Fruit fly (Drosophila melanogaster): ENCODE results near the gene park.
A peak's percentile ranks its signal among the peaks of the same experiment; 100 is the strongest.

Gene park

DNA sequence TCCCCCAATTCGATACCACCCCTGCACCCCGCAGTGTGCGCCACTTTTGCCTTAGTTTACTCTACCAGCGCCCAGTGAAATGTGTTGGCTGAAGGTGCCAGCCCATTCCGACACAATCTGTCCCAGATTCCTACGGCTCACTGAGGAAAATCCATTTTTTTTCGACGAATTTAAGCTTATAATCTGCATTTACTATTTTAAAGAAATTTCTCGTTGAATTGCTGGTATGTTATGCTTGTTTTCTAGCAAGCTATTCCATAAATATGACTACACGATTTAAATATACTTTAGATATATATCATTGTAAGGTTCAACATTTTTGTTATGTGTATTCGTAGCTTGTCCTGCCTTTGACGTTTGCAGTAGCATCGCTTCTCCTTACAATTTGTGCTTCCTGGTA, 26.6 kb upstream of the park start:
- TF ChIP-seq sage (GFP tag; optimal IDR thresholded peaks at IDR 0.05) (no peak), CG9705 (GFP tag; optimal IDR thresholded peaks at IDR 0.05) (no peak), dsf (GFP tag; optimal IDR thresholded peaks at IDR 0.05; ENCODE audit: borderline replicate concordance) (no peak)

DNA sequence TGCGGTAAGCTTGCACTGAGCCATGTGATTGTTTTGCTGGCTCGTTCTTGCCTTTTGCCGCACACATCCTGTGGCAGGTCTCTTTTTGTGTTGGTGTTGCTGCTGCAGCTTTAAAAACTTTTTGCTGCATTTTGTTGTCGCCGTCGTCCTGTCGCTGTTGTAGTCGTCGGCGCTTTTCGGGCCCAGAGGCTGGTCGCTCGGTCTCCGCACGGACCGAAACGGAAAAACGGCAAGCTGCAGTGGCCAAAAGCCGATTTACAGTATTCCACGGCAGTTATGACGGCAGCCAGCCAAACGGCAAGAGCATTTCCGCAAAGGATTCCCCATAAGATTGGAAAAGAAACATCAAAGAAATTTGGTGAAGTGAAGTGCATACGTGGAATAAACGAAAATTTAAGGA, 23.4 kb upstream of the park start, which contains the start of gene CG43219:
Gene CG43219 (plus strand): TSS at position 301 of the 400 bp plus-strand sequence.
- no peak for TF ChIP-seq dmrt93B (GFP tag; optimal IDR thresholded peaks at IDR 0.05)
- TF ChIP-seq Abd-B (GFP tag; optimal IDR thresholded peaks at IDR 0.05) = no peak
- no peak for TF ChIP-seq psq (GFP tag; optimal IDR thresholded peaks at IDR 0.05)
- TF ChIP-seq N (GFP tag; optimal IDR thresholded peaks at IDR 0.05) = no peak
- no peak for TF ChIP-seq lola (GFP tag; optimal IDR thresholded peaks at IDR 0.05)
- no peak for TF ChIP-seq jim (GFP tag; optimal IDR thresholded peaks at IDR 0.05)
- TF ChIP-seq dl (GFP tag; optimal IDR thresholded peaks at IDR 0.05; ENCODE audit: insufficient read depth in 1 of 2, partially characterized antibody in 2 of 2) = no peak
- TF ChIP-seq CG9705 (GFP tag; optimal IDR thresholded peaks at IDR 0.05) = no peak
- no peak for TF ChIP-seq HLH106 (tag; optimal IDR thresholded peaks at IDR 0.05)
- no peak for TF ChIP-seq Vsx2 (GFP tag; optimal IDR thresholded peaks at IDR 0.05; ENCODE audit: partially characterized antibody)
- no peak for TF ChIP-seq Rel (GFP tag; optimal IDR thresholded peaks at IDR 0.05)
- TF ChIP-seq Rel (tag; optimal IDR thresholded peaks at IDR 0.05) = no peak
- no peak for TF ChIP-seq Hnf4 (GFP tag; optimal IDR thresholded peaks at IDR 0.05)
- TF ChIP-seq Dfd (GFP tag; optimal IDR thresholded peaks at IDR 0.05) = no peak
- TF ChIP-seq rgr (GFP tag; optimal IDR thresholded peaks at IDR 0.05) = no peak
- no peak for TF ChIP-seq h (GFP tag; optimal IDR thresholded peaks at IDR 0.05)
- TF ChIP-seq br (GFP tag; optimal IDR thresholded peaks at IDR 0.05) = no peak
- TF ChIP-seq Dif (GFP tag; optimal IDR thresholded peaks at IDR 0.05; ENCODE audit: partially characterized antibody) = no peak
- no peak for TF ChIP-seq Hr78 (GFP tag; optimal IDR thresholded peaks at IDR 0.05)

DNA sequence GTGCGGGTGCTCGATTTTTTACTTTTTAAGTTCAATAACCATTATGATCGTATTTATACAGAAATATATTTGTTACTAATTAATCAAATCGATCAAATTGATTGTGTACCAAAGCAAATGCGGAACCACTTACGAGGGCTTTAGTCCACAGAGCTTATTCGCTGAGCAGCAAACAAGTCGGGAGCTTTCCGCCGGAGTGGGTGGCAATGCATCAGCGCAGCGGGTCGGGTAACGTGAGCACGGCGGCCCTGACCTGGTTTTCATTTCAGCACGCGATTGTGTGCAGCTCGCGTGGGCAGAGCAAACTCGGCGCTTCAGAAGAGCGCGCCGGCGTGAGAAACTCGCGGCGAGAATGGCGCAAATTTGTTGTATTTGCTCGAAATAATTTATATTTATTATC, 22.5 kb upstream of the park start:
- TF ChIP-seq ey (GFP tag; optimal IDR thresholded peaks at IDR 0.05) (no peak), dl (GFP tag; optimal IDR thresholded peaks at IDR 0.05; ENCODE audit: insufficient read depth in 1 of 2, partially characterized antibody in 2 of 2) (no peak), OdsH (GFP tag; optimal IDR thresholded peaks at IDR 0.05) (no peak), Abd-B (GFP tag; optimal IDR thresholded peaks at IDR 0.05) (no peak), jim (GFP tag; optimal IDR thresholded peaks at IDR 0.05) (no peak), GATAd (GFP tag; optimal IDR thresholded peaks at IDR 0.05) (no peak), dmrt93B (GFP tag; optimal IDR thresholded peaks at IDR 0.05) (no peak), Rel (GFP tag; optimal IDR thresholded peaks at IDR 0.05) (no peak), Rel (tag; optimal IDR thresholded peaks at IDR 0.05) (no peak), lola (GFP tag; optimal IDR thresholded peaks at IDR 0.05) (no peak), psq (GFP tag; optimal IDR thresholded peaks at IDR 0.05) (no peak), woc (GFP tag; optimal IDR thresholded peaks at IDR 0.05) (no peak)

DNA sequence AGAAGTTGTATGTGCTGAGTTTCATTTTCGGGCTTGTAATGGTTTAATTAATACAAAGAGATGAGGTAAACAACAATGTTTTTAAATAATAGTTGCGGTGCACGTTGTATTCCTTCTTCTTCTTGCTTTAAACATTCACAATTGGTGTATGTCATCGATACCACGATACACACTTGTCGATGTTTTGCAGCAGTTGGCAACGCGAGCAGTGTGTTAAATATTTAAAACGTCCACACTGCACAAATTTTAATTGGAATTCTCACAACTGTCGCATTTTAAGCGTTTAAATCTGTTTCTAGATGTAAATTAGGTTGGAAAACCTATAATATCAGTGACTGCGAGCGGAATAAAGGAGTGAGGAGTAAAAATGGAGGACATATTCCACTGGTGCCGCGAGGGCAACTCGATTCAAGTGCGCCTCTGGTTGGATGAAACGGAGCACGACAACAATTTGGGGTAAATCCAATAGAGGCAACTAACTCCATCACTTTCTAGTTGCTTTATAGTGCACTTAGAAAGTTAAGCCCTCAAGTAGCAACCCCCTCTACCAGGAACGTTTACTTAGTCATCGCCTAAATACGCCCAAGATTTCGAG, 20.1 kb upstream of the park start, which contains the start of the genes Trmt112 and Ilk:
Gene Trmt112 (minus strand): TSS at position 143 of the 595 bp plus-strand sequence.
Gene Ilk (plus strand): TSS at position 205 of the 595 bp plus-strand sequence.
- no peak for TF ChIP-seq Rel (GFP tag; optimal IDR thresholded peaks at IDR 0.05)
- peak; percentile 37 for TF ChIP-seq Rel (tag; optimal IDR thresholded peaks at IDR 0.05)
- TF ChIP-seq fru (GFP tag; optimal IDR thresholded peaks at IDR 0.05) = no peak
- TF ChIP-seq jim (GFP tag; optimal IDR thresholded peaks at IDR 0.05) = no peak
- TF ChIP-seq Hnf4 (GFP tag; optimal IDR thresholded peaks at IDR 0.05) = no peak
- TF ChIP-seq dl (GFP tag; optimal IDR thresholded peaks at IDR 0.05; ENCODE audit: insufficient read depth in 1 of 2, partially characterized antibody in 2 of 2) = no peak
- TF ChIP-seq Myc (optimal IDR thresholded peaks at IDR 0.05) = peak; percentile 70
- TF ChIP-seq dsf (GFP tag; optimal IDR thresholded peaks at IDR 0.05; ENCODE audit: borderline replicate concordance) = no peak
- no peak for TF ChIP-seq HLH106 (tag; optimal IDR thresholded peaks at IDR 0.05)
- TF ChIP-seq Sp1 (GFP tag; optimal IDR thresholded peaks at IDR 0.05) = no peak
- no peak for TF ChIP-seq CrebA (GFP tag; optimal IDR thresholded peaks at IDR 0.05; ENCODE audit: borderline replicate concordance)
- TF ChIP-seq br (GFP tag; optimal IDR thresholded peaks at IDR 0.05) = no peak
- TF ChIP-seq CG9705 (GFP tag; optimal IDR thresholded peaks at IDR 0.05) = no peak

DNA sequence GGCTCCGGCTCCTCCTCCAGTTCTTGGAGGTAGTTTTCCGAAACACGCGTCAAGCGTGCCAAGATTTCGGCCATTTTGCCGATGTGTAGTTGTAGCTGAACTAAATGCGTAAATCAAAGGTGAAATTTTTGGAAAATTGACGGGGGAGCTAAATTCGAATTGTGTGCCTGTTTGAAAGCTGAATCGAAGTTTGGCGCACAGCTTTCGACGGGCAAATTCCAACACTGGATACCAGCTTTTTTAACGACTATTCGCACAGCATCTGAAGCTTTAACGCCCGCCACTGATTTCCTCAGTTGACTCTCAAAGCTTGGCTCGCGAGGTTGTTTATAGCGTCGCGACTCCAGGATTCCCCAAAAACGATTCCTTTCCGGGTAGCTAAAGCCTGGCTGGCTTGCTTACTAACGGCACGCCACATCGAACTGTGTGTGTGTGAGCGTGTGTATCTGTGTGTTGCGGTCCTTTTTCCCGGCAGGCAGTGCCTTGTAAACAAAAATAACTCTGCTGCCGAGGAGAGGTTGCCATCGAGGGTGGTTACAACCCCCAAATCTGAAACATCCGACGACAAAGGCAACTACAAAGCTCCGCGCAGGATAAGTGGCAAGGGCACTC, 13.4 kb upstream of the park start, which contains the start of the genes CG10510 and CG10508:
Gene CG10510 (minus strand): TSS at position 164 of the 612 bp plus-strand sequence.
Gene CG10508 (plus strand): TSS at position 295 of the 612 bp plus-strand sequence.
- TF ChIP-seq Rel (GFP tag; optimal IDR thresholded peaks at IDR 0.05) (no peak), Rel (tag; optimal IDR thresholded peaks at IDR 0.05) (peak; percentile 21), N (GFP tag; optimal IDR thresholded peaks at IDR 0.05) (no peak), Dif (GFP tag; optimal IDR thresholded peaks at IDR 0.05; ENCODE audit: partially characterized antibody) (peak; percentile 16)
